Worm (Caenorhabditis elegans) whole organism, young adult: Measurements from ENCODE around the gene C53C7.3.

Experiments
- B0019.2 ChIP-seq: fragments of 200-800 bp; sonication (Bioruptor generic); conservative IDR thresholded peaks from 2 replicates; pipeline ENCODE4 v1.3.6; 2022; ENCODE audit warnings: missing genetic modification reagents, missing genetic modification characterization, missing compliant biosample characterization
- B0261.1 ChIP-seq: sonication (generic microtip); optimal IDR thresholded peaks from 2 replicates; lab custom pipeline; 2016; ENCODE audit warnings: mild to moderate bottlenecking, missing genetic modification characterization, moderate library complexity, missing compliant biosample characterization
- F23B12.7 ChIP-seq: sonication (generic microtip); optimal IDR thresholded peaks from 2 replicates; lab custom pipeline; 2017; ENCODE audit warnings: missing genetic modification characterization, mild to moderate bottlenecking, missing compliant biosample characterization, antibody characterized with exemption, moderate library complexity; ENCODE audit not compliant: insufficient read depth
- F33H1.4 ChIP-seq: fragments of 200-800 bp; sonication (Bioruptor generic); IDR thresholded peaks from 2 replicates; pipeline ENCODE4 v1.3.6; 2022; ENCODE audit warnings: missing genetic modification reagents, missing genetic modification characterization, missing compliant biosample characterization
- F37B4.10 ChIP-seq: fragments of 200-800 bp; sonication (Bioruptor generic); IDR thresholded peaks from 2 replicates; pipeline ENCODE4 v1.3.6; 2022; ENCODE audit warnings: missing genetic modification characterization, missing compliant biosample characterization
- K11D2.4 ChIP-seq: fragments of 200-800 bp; sonication (Bioruptor generic); IDR thresholded peaks from 2 replicates; pipeline ENCODE4 v1.3.6; 2022; ENCODE audit warnings: missing genetic modification reagents, missing genetic modification characterization, missing compliant biosample characterization
- K12H6.12 ChIP-seq: fragments of 200-800 bp; sonication (Bioruptor generic); optimal IDR thresholded peaks from 2 replicates; lab custom pipeline; 2018; ENCODE audit warnings: mild to moderate bottlenecking, missing genetic modification characterization, missing compliant biosample characterization
- T07F8.4 ChIP-seq: sonication (generic microtip); optimal IDR thresholded peaks from 2 replicates; lab custom pipeline; 2016; ENCODE audit warnings: mild to moderate bottlenecking, missing genetic modification characterization, moderate library complexity, missing compliant biosample characterization
- T26A5.8 ChIP-seq: sonication (generic microtip); optimal IDR thresholded peaks from 2 replicates; lab custom pipeline; 2016; ENCODE audit warnings: missing genetic modification characterization, missing compliant biosample characterization
- Y53F4B.3 ChIP-seq: fragments of 200-800 bp; sonication (Bioruptor generic); IDR thresholded peaks from 2 replicates; pipeline ENCODE4 v1.3.6; 2022; ENCODE audit warnings: missing genetic modification reagents, missing genetic modification characterization, missing compliant biosample characterization
- Y56A3A.18 ChIP-seq: fragments of 200-800 bp; sonication (Bioruptor generic); IDR thresholded peaks from 2 replicates; pipeline ENCODE4 v1.3.6; 2022; ENCODE audit warnings: missing genetic modification reagents, missing genetic modification characterization, missing compliant biosample characterization
- Y79H2A.3 ChIP-seq: fragments of 200-800 bp; sonication (Bioruptor generic); conservative IDR thresholded peaks from 2 replicates; pipeline ENCODE4 v1.3.6; 2022; ENCODE audit warnings: missing genetic modification reagents, missing genetic modification characterization, missing compliant biosample characterization
- Y95B8A.8 ChIP-seq: fragments of 200-800 bp; sonication (Bioruptor generic); IDR thresholded peaks from 2 replicates; pipeline ENCODE4 v1.3.6; 2022; ENCODE audit warnings: missing genetic modification reagents, missing genetic modification characterization, missing compliant biosample characterization
- ZK185.1 ChIP-seq: sonication (generic microtip); optimal IDR thresholded peaks from 2 replicates; lab custom pipeline; 2016; ENCODE audit warnings: mild to moderate bottlenecking, missing genetic modification characterization, missing compliant biosample characterization; ENCODE audit not compliant: poor library complexity, severe bottlenecking
- atf-7 ChIP-seq: sonication (generic microtip); optimal IDR thresholded peaks from 2 replicates; lab custom pipeline; 2017; ENCODE audit warnings: mild to moderate bottlenecking, missing genetic modification characterization, missing compliant biosample characterization
- athp-1 ChIP-seq: sonication (generic microtip); optimal IDR thresholded peaks from 2 replicates; lab custom pipeline; 2017; ENCODE audit warnings: mild to moderate bottlenecking, missing genetic modification characterization, missing compliant biosample characterization
- attf-6 ChIP-seq: fragments of 200-800 bp; sonication (Bioruptor generic); IDR thresholded peaks from 2 replicates; pipeline ENCODE4 v1.3.6; 2022; ENCODE audit warnings: missing genetic modification reagents, missing genetic modification characterization, missing compliant biosample characterization
- bed-1 ChIP-seq: fragments of 200-800 bp; sonication (Bioruptor generic); IDR thresholded peaks from 2 replicates; pipeline ENCODE4 v1.3.6; 2022; ENCODE audit warnings: missing genetic modification reagents, missing genetic modification characterization, missing compliant biosample characterization
- ceh-100 ChIP-seq: fragments of 200-800 bp; sonication (Bioruptor generic); IDR thresholded peaks from 2 replicates; pipeline ENCODE4 v1.3.6; 2022; ENCODE audit warnings: missing genetic modification reagents, missing genetic modification characterization, missing compliant biosample characterization
- dox-1 ChIP-seq: fragments of 200-800 bp; sonication (Bioruptor generic); IDR thresholded peaks from 2 replicates; pipeline ENCODE4 v1.3.6; 2022; ENCODE audit warnings: missing genetic modification reagents, missing genetic modification characterization, missing compliant biosample characterization
- ekl-4 ChIP-seq: fragments of 200-800 bp; sonication (Bioruptor generic); IDR thresholded peaks from 2 replicates; pipeline ENCODE4 v1.3.6; 2022; ENCODE audit warnings: missing genetic modification reagents, missing genetic modification characterization, missing compliant biosample characterization
- ets-4 ChIP-seq: fragments of 200-800 bp; sonication (Bioruptor generic); optimal IDR thresholded peaks from 2 replicates; lab custom pipeline; 2018; ENCODE audit warnings: mild to moderate bottlenecking, missing genetic modification characterization, missing compliant biosample characterization
- hlh-26 ChIP-seq: fragments of 200-800 bp; sonication (Bioruptor generic); conservative IDR thresholded peaks from 2 replicates; pipeline ENCODE4 v1.3.6; 2022; ENCODE audit warnings: missing genetic modification reagents, missing genetic modification characterization, missing compliant biosample characterization
- lag-1 ChIP-seq: fragments of 200-800 bp; sonication (Bioruptor generic); IDR thresholded peaks from 2 replicates; pipeline ENCODE4 v1.3.6; 2022; ENCODE audit warnings: missing genetic modification reagents, missing genetic modification characterization, missing compliant biosample characterization
- let-526 ChIP-seq: fragments of 200-800 bp; sonication (Bioruptor generic); IDR thresholded peaks from 2 replicates; pipeline ENCODE4 v1.3.6; 2022; ENCODE audit warnings: missing genetic modification reagents, missing genetic modification characterization, missing compliant biosample characterization
- lin-35 ChIP-seq, 3 experiments: fragments of 150-350 bp in 2 of 3; sonication (generic microtip) in 1 of 3; optimal IDR thresholded peaks; 2 replicates each; lab custom pipeline; 2014 to 2018; ENCODE audit warnings: missing biosample characterization in 3 of 3, missing genetic modification characterization in 3 of 3, missing genetic modification reagents in 3 of 3
- lin-40 ChIP-seq: sonication (generic microtip); optimal IDR thresholded peaks from 2 replicates; lab custom pipeline; 2016; ENCODE audit warnings: missing genetic modification characterization, mild to moderate bottlenecking, missing compliant biosample characterization, missing genotype, missing genetic modification reagents
- lin-54 ChIP-seq: fragments of 200-800 bp; sonication (Bioruptor generic); optimal IDR thresholded peaks from 2 replicates; lab custom pipeline; 2018; ENCODE audit warnings: mild to moderate bottlenecking, missing genetic modification characterization, missing compliant biosample characterization
- lsy-27 ChIP-seq: sonication (generic microtip); optimal IDR thresholded peaks from 2 replicates; lab custom pipeline; 2017; ENCODE audit warnings: missing genetic modification characterization, mild to moderate bottlenecking, missing compliant biosample characterization, antibody characterized with exemption, missing genotype, borderline replicate concordance; ENCODE audit not compliant: insufficient read depth
- nfya-1 ChIP-seq: sonication (generic microtip); optimal IDR thresholded peaks from 2 replicates; lab custom pipeline; 2017; ENCODE audit warnings: antibody characterized with exemption, missing compliant biosample characterization, missing genetic modification characterization, borderline replicate concordance; ENCODE audit not compliant: insufficient read depth
- nfya-2 ChIP-seq: fragments of 200-800 bp; sonication (Bioruptor generic); IDR thresholded peaks from 2 replicates; pipeline ENCODE4 v1.3.6; 2022; ENCODE audit warnings: missing genetic modification reagents, missing genetic modification characterization, missing compliant biosample characterization
- nhr-27 ChIP-seq: fragments of 200-800 bp; sonication (Bioruptor generic); optimal IDR thresholded peaks from 2 replicates; lab custom pipeline; 2018; ENCODE audit warnings: mild to moderate bottlenecking, missing genetic modification characterization, moderate library complexity, missing compliant biosample characterization
- nhr-90 ChIP-seq: sonication (generic microtip); optimal IDR thresholded peaks from 2 replicates; lab custom pipeline; 2016; ENCODE audit warnings: missing genotype, mild to moderate bottlenecking, missing genetic modification characterization, missing compliant biosample characterization
- pbrm-1 ChIP-seq: fragments of 200-800 bp; sonication (Bioruptor generic); IDR thresholded peaks from 2 replicates; pipeline ENCODE4 v1.3.6; 2022; ENCODE audit warnings: missing genetic modification reagents, missing genetic modification characterization, missing compliant biosample characterization
- rcor-1 ChIP-seq: fragments of 200-800 bp; sonication (Bioruptor generic); IDR thresholded peaks from 2 replicates; pipeline ENCODE4 v1.3.6; 2022; ENCODE audit warnings: missing genetic modification reagents, missing genetic modification characterization, missing compliant biosample characterization
- rec-8 ChIP-seq, 2 experiments: sonication (generic microtip); optimal IDR thresholded peaks; 2 replicates each; lab custom pipeline; 2016; ENCODE audit warnings: mild to moderate bottlenecking in 2 of 2, missing genetic modification characterization in 2 of 2, missing genetic modification reagents in 2 of 2, missing genotype in 2 of 2, missing biosample characterization in 1 of 2, missing compliant biosample characterization in 1 of 2, moderate library complexity in 1 of 2
- repo-1 ChIP-seq: sonication (generic microtip); optimal IDR thresholded peaks from 2 replicates; lab custom pipeline; 2017; ENCODE audit warnings: mild to moderate bottlenecking, missing genetic modification characterization, missing compliant biosample characterization
- tbp1 ChIP-seq: fragments of 200-800 bp; sonication (Bioruptor generic); optimal IDR thresholded peaks from 2 replicates; lab custom pipeline; 2018; ENCODE audit warnings: mild to moderate bottlenecking, missing genetic modification characterization, missing compliant biosample characterization
- tbx-9 ChIP-seq: sonication (generic microtip); optimal IDR thresholded peaks from 2 replicates; lab custom pipeline; 2016; ENCODE audit warnings: borderline replicate concordance, missing genetic modification characterization, inconsistent platforms, missing compliant biosample characterization
- tlf-1 ChIP-seq: fragments of 200-800 bp; sonication (Bioruptor generic); optimal IDR thresholded peaks from 2 replicates; lab custom pipeline; 2018; ENCODE audit warnings: mild to moderate bottlenecking, missing genetic modification characterization, missing compliant biosample characterization
- unc-62 ChIP-seq: fragments of 150-350 bp; optimal IDR thresholded peaks from 2 replicates; lab custom pipeline; 2014; ENCODE audit warnings: missing biosample characterization, missing genetic modification reagents, missing genetic modification characterization
- zfh-2 ChIP-seq: fragments of 200-800 bp; sonication (Bioruptor generic); conservative IDR thresholded peaks from 2 replicates; pipeline ENCODE4 v1.3.6; 2022; ENCODE audit warnings: missing genetic modification reagents, missing genetic modification characterization, missing compliant biosample characterization
- ztf-18 ChIP-seq: sonication (generic microtip); optimal IDR thresholded peaks from 2 replicates; lab custom pipeline; 2016; ENCODE audit warnings: missing genotype, mild to moderate bottlenecking, missing genetic modification characterization, missing compliant biosample characterization
- ztf-22 ChIP-seq: fragments of 200-800 bp; sonication (Bioruptor generic); optimal IDR thresholded peaks from 2 replicates; lab custom pipeline; 2018; ENCODE audit warnings: mild to moderate bottlenecking, missing genetic modification characterization, moderate library complexity, missing compliant biosample characterization
- ztf-26 ChIP-seq: sonication (generic microtip); optimal IDR thresholded peaks from 2 replicates; lab custom pipeline; 2017; ENCODE audit warnings: missing genetic modification characterization, missing compliant biosample characterization

The C53C7.3 gene

ce11 chrX:13048258-13048657 is at the start of gene C53C7.3:
TSS of gene C53C7.3 (plus strand) at chrX:13048558.
- TF ChIP-seq lin-54 (no peak), dox-1 (GFP tag; lab: Robert Waterston, UW) (no peak), ztf-26 (no peak), nhr-27 (tag; lab: Kevin White, UChicago) (no peak), tlf-1 (GFP tag; lab: Kevin White, UChicago) (no peak), tbp1 (GFP tag; lab: Kevin White, UChicago) (no peak), F33H1.4 (GFP tag; lab: Robert Waterston, UW) (no peak), nfya-1 (tag; lab: Kevin White, UChicago) (no peak), rcor-1 (GFP tag; lab: Robert Waterston, UW) (no peak), attf-6 (no peak), lsy-27 (no peak), hlh-26 (GFP tag; lab: Robert Waterston, UW) (no peak), Y53F4B.3 (no peak), ztf-22 (GFP tag; lab: Kevin White, UChicago) (no peak), B0261.1 (tag; lab: Kevin White, UChicago) (no peak), F23B12.7 (tag; lab: Kevin White, UChicago) (no peak), F37B4.10 (GFP tag; lab: Robert Waterston, UW) (no peak), Y79H2A.3 (GFP tag; lab: Robert Waterston, UW) (no peak), Y95B8A.8 (GFP tag; lab: Robert Waterston, UW) (no peak), T07F8.4 (tag; lab: Kevin White, UChicago) (no peak)

ce11 chrX:12999567-12999966 is 48.8 kb upstream of the C53C7.3 start:
- no peak for TF ChIP-seq repo-1
- TF ChIP-seq K12H6.12 (tag; lab: Kevin White, UChicago), result no peak
- TF ChIP-seq Y79H2A.3 (GFP tag; lab: Robert Waterston, UW), result no peak
- no peak for TF ChIP-seq zfh-2

DNA sequence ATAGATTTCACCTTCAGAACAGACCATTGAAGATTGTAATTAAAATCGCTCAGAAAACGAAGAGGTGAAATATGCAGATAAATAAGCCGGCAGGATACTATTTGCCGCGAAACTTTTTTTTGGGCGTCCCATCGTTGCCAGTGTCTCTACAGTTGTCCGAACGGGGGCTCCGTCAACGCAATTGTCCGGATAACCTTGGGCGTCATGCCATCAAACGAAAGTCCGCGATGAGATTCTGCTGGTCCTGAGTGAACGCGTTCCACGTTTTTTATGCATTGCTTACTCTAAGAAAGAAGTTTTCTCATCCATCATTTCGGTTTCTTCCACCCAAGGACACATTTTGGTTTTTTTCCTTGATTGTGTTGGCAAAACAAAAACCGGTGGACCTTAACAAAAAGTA is 47.5 kb upstream of the C53C7.3 start:
- TF ChIP-seq pbrm-1 (GFP tag; lab: Robert Waterston, UW) (no peak), lin-35 (GFP tag; optimal IDR thresholded peaks at IDR 0.05; lab: Kevin White, UChicago) (no peak), unc-62 (no peak), atf-7 (tag; lab: Kevin White, UChicago) (no peak), ekl-4 (GFP tag; lab: Robert Waterston, UW) (no peak), T26A5.8 (tag; lab: Kevin White, UChicago) (no peak), athp-1 (no peak), B0019.2 (no peak), ztf-18 (no peak), nhr-27 (tag; lab: Kevin White, UChicago) (no peak), let-526 (GFP tag; lab: Robert Waterston, UW) (no peak), ZK185.1 (tag; lab: Kevin White, UChicago) (no peak)

DNA sequence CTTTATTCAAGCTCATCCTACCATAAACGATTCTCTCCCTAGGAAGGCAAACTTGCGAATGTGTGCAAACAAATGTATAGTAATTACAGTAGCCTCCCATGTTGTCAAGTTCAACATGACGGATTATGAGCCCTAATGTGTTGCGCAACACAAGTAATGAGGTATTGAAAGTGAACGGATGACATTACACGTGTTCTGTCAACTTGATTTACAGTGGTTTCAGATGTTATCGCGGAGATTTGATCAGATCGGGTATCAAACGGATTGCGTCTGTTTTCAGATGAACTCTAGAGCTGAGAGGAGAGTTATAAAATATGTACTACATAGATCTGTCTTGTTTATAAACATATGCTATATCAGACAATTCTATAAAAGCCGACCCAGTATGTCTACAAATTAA is 46.0 kb upstream of the C53C7.3 start:
- TF ChIP-seq lin-40 (tag; lab: Kevin White, UChicago), result no peak
- no peak for TF ChIP-seq lag-1 (GFP tag; lab: Robert Waterston, UW)
- TF ChIP-seq nhr-90 (tag; lab: Kevin White, UChicago), result no peak
- TF ChIP-seq repo-1, result no peak
- TF ChIP-seq B0019.2, result no peak
- TF ChIP-seq bed-1 (GFP tag; lab: Robert Waterston, UW), result no peak
- TF ChIP-seq K11D2.4 (GFP tag; lab: Robert Waterston, UW), result no peak
- TF ChIP-seq Y53F4B.3, result no peak
- TF ChIP-seq ztf-26, result no peak
- no peak for TF ChIP-seq rec-8 (tag; optimal IDR thresholded peaks at IDR 0.05; lab: Kevin White, UChicago)
- no peak for TF ChIP-seq ceh-100 (GFP tag; lab: Robert Waterston, UW)
- no peak for TF ChIP-seq ets-4 (GFP tag; lab: Kevin White, UChicago)
- TF ChIP-seq Y56A3A.18, result no peak
- no peak for TF ChIP-seq tbx-9 (tag; lab: Kevin White, UChicago)
- TF ChIP-seq nfya-2 (GFP tag; lab: Robert Waterston, UW), result no peak
